Worm (Caenorhabditis elegans) whole organism, L1 larva: ENCODE measurements around the gene cnb-1.

ENCODE experiments used
- C16A3.4 ChIP-seq: fragments of 150-350 bp; optimal IDR thresholded peaks from 2 replicates; lab custom pipeline; 2014; ENCODE audit warnings: missing biosample characterization, missing genetic modification characterization
- alr-1 ChIP-seq: fragments of 200-800 bp; sonication (Bioruptor generic); optimal IDR thresholded peaks from 2 replicates; lab custom pipeline; 2018; ENCODE audit warnings: borderline replicate concordance, mild to moderate bottlenecking, missing genetic modification characterization, missing compliant biosample characterization
- aly-2 ChIP-seq: fragments of 150-350 bp; optimal IDR thresholded peaks from 2 replicates; lab custom pipeline; 2014; ENCODE audit warnings: missing biosample characterization, missing genetic modification characterization
- ceh-8 ChIP-seq: fragments of 200-800 bp; sonication (Bioruptor generic); optimal IDR thresholded peaks from 2 replicates; lab custom pipeline; 2018; ENCODE audit warnings: mild to moderate bottlenecking, missing genetic modification characterization, moderate library complexity, missing compliant biosample characterization
- ceh-82 ChIP-seq, 3 experiments: fragments of 150-350 bp in 1 of 3; sonication (generic microtip) in 2 of 3; optimal IDR thresholded peaks; 2 replicates each; lab custom pipeline; 2014 to 2017; ENCODE audit warnings: missing biosample characterization in 3 of 3, missing genetic modification characterization in 3 of 3
- dpl-1 ChIP-seq, 3 experiments: fragments of 150-350 bp in 2 of 3; sonication (generic microtip) in 1 of 3; optimal IDR thresholded peaks; 2 replicates each; lab custom pipeline; 2014 to 2017; ENCODE audit warnings: missing biosample characterization in 3 of 3, missing genetic modification characterization in 3 of 3, missing genetic modification reagents in 3 of 3
- efl-1 ChIP-seq, 4 experiments: fragments of 150-350 bp; optimal IDR thresholded peaks in 3 of 4; peaks in 1 of 4; 1 replicate in 1 of 4; 2 replicates in 3 of 4; lab custom pipeline; 2014; ENCODE audit warnings: missing biosample characterization in 2 of 4, missing genetic modification characterization in 2 of 4, missing genetic modification reagents in 2 of 4
- elt-2 ChIP-seq: sonication (generic microtip); optimal IDR thresholded peaks from 2 replicates; lab custom pipeline; 2016; ENCODE audit warnings: missing genetic modification characterization, mild to moderate bottlenecking, inconsistent platforms, missing compliant biosample characterization, missing genetic modification reagents
- elt-3 ChIP-seq, 6 experiments: fragments of 150-350 bp in 1 of 6; sonication (generic microtip); optimal IDR thresholded peaks; 2 replicates each; lab custom pipeline; 2017 to 2018; ENCODE audit warnings: missing biosample characterization in 6 of 6, missing genetic modification characterization in 6 of 6, inconsistent platforms in 1 of 6
- fkh-8 ChIP-seq: sonication (generic microtip); optimal IDR thresholded peaks from 2 replicates; lab custom pipeline; 2016; ENCODE audit warnings: mild to moderate bottlenecking, missing genetic modification characterization, missing compliant biosample characterization
- grh-1 ChIP-seq: fragments of 200-800 bp; sonication (Bioruptor generic); IDR thresholded peaks from 2 replicates; pipeline ENCODE4 v1.3.6; 2022; ENCODE audit warnings: missing genetic modification reagents, missing genetic modification characterization, missing compliant biosample characterization
- hlh-17 ChIP-seq: fragments of 200-800 bp; sonication (Bioruptor generic); optimal IDR thresholded peaks from 2 replicates; lab custom pipeline; 2018; ENCODE audit warnings: missing genetic modification characterization, mild to moderate bottlenecking, missing compliant biosample characterization, moderate library complexity, borderline replicate concordance
- irx-1 ChIP-seq: sonication (generic microtip); optimal IDR thresholded peaks from 2 replicates; lab custom pipeline; 2016; ENCODE audit warnings: missing genetic modification characterization, missing compliant biosample characterization
- lin-14 ChIP-seq: fragments of 200-800 bp; sonication (Bioruptor generic); optimal IDR thresholded peaks from 2 replicates; lab custom pipeline; 2018; ENCODE audit warnings: mild to moderate bottlenecking, missing genetic modification characterization, moderate library complexity, missing compliant biosample characterization
- lin-35 ChIP-seq, 2 experiments: fragments of 150-350 bp; optimal IDR thresholded peaks; 2 replicates each; lab custom pipeline; 2014; ENCODE audit warnings: missing biosample characterization in 2 of 2, missing genetic modification characterization in 2 of 2, missing genetic modification reagents in 2 of 2
- lsy-2 ChIP-seq, 2 experiments: fragments of 150-350 bp; optimal IDR thresholded peaks; 2 replicates each; lab custom pipeline; 2014; ENCODE audit warnings: missing biosample characterization in 2 of 2, missing genetic modification characterization in 2 of 2
- mdl-1 ChIP-seq, 2 experiments: fragments of 150-350 bp; optimal IDR thresholded peaks; 2 replicates each; lab custom pipeline; 2014 to 2017; ENCODE audit warnings: missing biosample characterization in 2 of 2, missing genetic modification characterization in 2 of 2, inconsistent platforms in 1 of 2
- mep-1 ChIP-seq: fragments of 150-350 bp; optimal IDR thresholded peaks from 2 replicates; lab custom pipeline; 2014; ENCODE audit warnings: missing biosample characterization, missing genetic modification characterization
- nhr-19 ChIP-seq: fragments of 200-800 bp; sonication (Bioruptor generic); conservative IDR thresholded peaks from 2 replicates; pipeline ENCODE4 v1.3.6; 2022; ENCODE audit warnings: missing genetic modification characterization, missing compliant biosample characterization
- nhr-20 ChIP-seq: sonication (generic microtip); optimal IDR thresholded peaks from 2 replicates; lab custom pipeline; 2016; ENCODE audit warnings: mild to moderate bottlenecking, missing genetic modification characterization, missing compliant biosample characterization
- nhr-71 ChIP-seq: sonication (generic microtip); optimal IDR thresholded peaks from 2 replicates; lab custom pipeline; 2016; ENCODE audit warnings: mild to moderate bottlenecking, missing genetic modification characterization, moderate library complexity, missing compliant biosample characterization
- nhr-76 ChIP-seq: sonication (generic microtip); optimal IDR thresholded peaks from 2 replicates; lab custom pipeline; 2017; ENCODE audit warnings: missing biosample characterization, missing genetic modification characterization
- nhr-77 ChIP-seq: fragments of 150-350 bp; optimal IDR thresholded peaks from 2 replicates; lab custom pipeline; 2014; ENCODE audit warnings: missing biosample characterization, missing genetic modification characterization
- nhr-85 ChIP-seq: sonication (generic microtip); peaks from one replicate; lab custom pipeline; 2016; ENCODE audit warnings: missing genetic modification characterization, inconsistent platforms, missing compliant biosample characterization
- nhr-90 ChIP-seq: sonication (generic microtip); optimal IDR thresholded peaks from 2 replicates; lab custom pipeline; 2016; ENCODE audit warnings: mild to moderate bottlenecking, missing genetic modification characterization, missing compliant biosample characterization; ENCODE audit not compliant: poor library complexity
- pag-3 ChIP-seq: sonication (generic microtip); optimal IDR thresholded peaks from 2 replicates; lab custom pipeline; 2017; ENCODE audit warnings: missing genetic modification characterization, mild to moderate bottlenecking, missing compliant biosample characterization, antibody characterized with exemption, borderline replicate concordance; ENCODE audit not compliant: insufficient read depth
- pax-3 ChIP-seq: fragments of 200-800 bp; sonication (Bioruptor generic); optimal IDR thresholded peaks from 2 replicates; lab custom pipeline; 2018; ENCODE audit warnings: mild to moderate bottlenecking, missing genetic modification characterization, moderate library complexity, missing compliant biosample characterization
- pqm-1 ChIP-seq: sonication (generic microtip); optimal IDR thresholded peaks from 3 replicates; lab custom pipeline; 2017; ENCODE audit warnings: missing biosample characterization, missing genetic modification characterization
- rnt-1 ChIP-seq: sonication (generic microtip); optimal IDR thresholded peaks from 2 replicates; lab custom pipeline; 2016; ENCODE audit warnings: mild to moderate bottlenecking, missing genetic modification characterization, moderate library complexity, missing compliant biosample characterization
- skn-1 ChIP-seq: fragments of 150-350 bp; optimal IDR thresholded peaks from 2 replicates; lab custom pipeline; 2014; ENCODE audit warnings: missing biosample characterization, missing genetic modification characterization
- snpc-4 ChIP-seq: fragments of 150-350 bp; optimal IDR thresholded peaks from 2 replicates; lab custom pipeline; 2014; ENCODE audit warnings: missing biosample characterization, missing genetic modification characterization
- snu-23 ChIP-seq: sonication (generic microtip); optimal IDR thresholded peaks from 2 replicates; lab custom pipeline; 2016; ENCODE audit warnings: missing genetic modification characterization, missing compliant biosample characterization
- sox-4 ChIP-seq: sonication (generic microtip); optimal IDR thresholded peaks from 2 replicates; lab custom pipeline; 2016; ENCODE audit warnings: missing genetic modification characterization, missing compliant biosample characterization
- sup-37 ChIP-seq: fragments of 200-800 bp; sonication (Bioruptor generic); optimal IDR thresholded peaks from 2 replicates; lab custom pipeline; 2018; ENCODE audit warnings: mild to moderate bottlenecking, missing genetic modification characterization, missing compliant biosample characterization
- swsn-7 ChIP-seq: sonication (generic microtip); optimal IDR thresholded peaks from 2 replicates; lab custom pipeline; 2016; ENCODE audit warnings: missing genetic modification characterization, missing compliant biosample characterization
- tlp-1 ChIP-seq: fragments of 150-350 bp; optimal IDR thresholded peaks from 2 replicates; lab custom pipeline; 2014; ENCODE audit warnings: missing biosample characterization, missing genetic modification characterization
- unc-130 ChIP-seq: fragments of 150-350 bp; optimal IDR thresholded peaks from 2 replicates; lab custom pipeline; 2017; ENCODE audit warnings: missing biosample characterization, missing genetic modification characterization, inconsistent platforms
- unc-98 ChIP-seq: fragments of 200-800 bp; sonication (Bioruptor generic); IDR thresholded peaks from 2 replicates; pipeline ENCODE4 v1.3.6; 2022; ENCODE audit warnings: missing genetic modification characterization, missing compliant biosample characterization
- xbp-1 ChIP-seq: sonication (generic microtip); optimal IDR thresholded peaks from 2 replicates; lab custom pipeline; 2016; ENCODE audit warnings: missing genetic modification characterization, missing compliant biosample characterization
- ztf-4 ChIP-seq: fragments of 150-350 bp; optimal IDR thresholded peaks from 2 replicates; lab custom pipeline; 2014; ENCODE audit warnings: missing biosample characterization, missing genetic modification characterization

The cnb-1 gene

ce11 chrV:11403702-11404101, 28.2 kb downstream of the cnb-1 start:
- no peak for TF ChIP-seq aly-2 (tag; lab: Kevin White, UChicago)
- no peak for TF ChIP-seq ztf-4
- TF ChIP-seq nhr-77 (tag; lab: Kevin White, UChicago), result no peak
- peak; percentile 90 for TF ChIP-seq elt-2
- TF ChIP-seq dpl-1 (GFP tag; optimal IDR thresholded peaks at IDR 0.05; lab: Kevin White, UChicago), result no peak
- no peak for TF ChIP-seq nhr-76 (tag; lab: Kevin White, UChicago)
- TF ChIP-seq pqm-1 (tag; lab: Kevin White, UChicago), result peak; percentile 52
- TF ChIP-seq lin-35 (GFP tag; optimal IDR thresholded peaks at IDR 0.05; lab: Kevin White, UChicago), result peak in 1 of 2 experiments; percentile 20
- no peak for TF ChIP-seq fkh-8 (tag; lab: Kevin White, UChicago)
- no peak for TF ChIP-seq swsn-7 (tag; lab: Kevin White, UChicago)

- TF ChIP-seq nhr-71 (tag; lab: Kevin White, UChicago), result no peak
These were observed 31.7 kb downstream of the cnb-1 start, which contains the start of gene K03B8.6 for ce11 chrV:11407251-11407650. Gene K03B8.6 (plus strand): TSS chrV:11407584.

ce11 chrV:11410902-11411561, 35.5 kb downstream of the cnb-1 start, which contains the start of the genes K03B8.8 and grl-3:
Gene K03B8.8 (minus strand): TSS chrV:11411002.
Gene grl-3 (plus strand): TSS chrV:11411511.
- no peak for TF ChIP-seq pax-3 (tag; lab: Kevin White, UChicago)

DNA sequence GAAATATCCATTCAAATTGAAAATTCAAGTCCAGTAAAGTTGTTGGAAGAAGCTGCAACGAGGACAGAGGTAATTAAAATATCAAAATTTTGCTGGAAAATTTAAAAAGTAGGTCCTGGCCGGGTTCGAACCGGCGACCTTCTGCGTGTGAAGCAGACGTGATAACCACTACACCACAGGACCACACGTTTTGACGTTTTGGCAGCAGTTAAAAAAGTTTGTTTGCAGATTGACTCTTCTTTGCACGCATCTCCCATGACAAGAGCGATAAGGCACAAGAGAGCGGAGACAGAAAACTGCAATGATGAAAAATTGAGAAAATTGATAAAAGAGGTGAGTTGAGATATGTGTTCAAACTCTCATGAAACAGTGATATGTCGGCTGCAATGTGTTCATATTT, 36.6 kb downstream of the cnb-1 start:
- TF ChIP-seq nhr-90 (tag; lab: Kevin White, UChicago), result peak; percentile 61
- peak; percentile 32 for TF ChIP-seq snpc-4
- peak; percentile 16 to 31 (median 20) for TF ChIP-seq dpl-1 (GFP tag; optimal IDR thresholded peaks at IDR 0.05; lab: Kevin White, UChicago)
- TF ChIP-seq mdl-1 (tag; optimal IDR thresholded peaks at IDR 0.05; lab: Kevin White, UChicago), result peak in 1 of 2 experiments; percentile 59
- no peak for TF ChIP-seq hlh-17 (GFP tag; lab: Kevin White, UChicago)
- no peak for TF ChIP-seq ceh-8 (GFP tag; lab: Kevin White, UChicago)
- peak in 1 of 3 experiments; percentile 3 for TF ChIP-seq ceh-82 (tag; optimal IDR thresholded peaks at IDR 0.05; lab: Kevin White, UChicago)
- no peak for TF ChIP-seq lsy-2 (tag; optimal IDR thresholded peaks at IDR 0.05; lab: Kevin White, UChicago)
- peak; percentile 42 for TF ChIP-seq swsn-7 (tag; lab: Kevin White, UChicago)
- peak; percentile 72 for TF ChIP-seq elt-2
- no peak for TF ChIP-seq alr-1 (tag; lab: Kevin White, UChicago)
- no peak for TF ChIP-seq nhr-76 (tag; lab: Kevin White, UChicago)
- TF ChIP-seq nhr-20 (tag; lab: Kevin White, UChicago), result peak; percentile 72
- TF ChIP-seq lin-35 (GFP tag; optimal IDR thresholded peaks at IDR 0.05; lab: Kevin White, UChicago), result peak in 1 of 2 experiments; percentile 81
- peak; percentile 51 for TF ChIP-seq nhr-77 (tag; lab: Kevin White, UChicago)
- TF ChIP-seq grh-1, result no peak
- peak; percentile 71 for TF ChIP-seq rnt-1
- TF ChIP-seq snu-23, result peak; percentile 74
- peak; percentile 11 to 46 for TF ChIP-seq efl-1 (optimal IDR thresholded peaks at IDR 0.05; lab: Kevin White, UChicago)
- peak; percentile 23 to 93 for TF ChIP-seq efl-1 (GFP tag; optimal IDR thresholded peaks at IDR 0.05 in 1 of 2; lab: Kevin White, UChicago)
- peak; percentile 35 for TF ChIP-seq mep-1 (tag; lab: Kevin White, UChicago)
- TF ChIP-seq irx-1 (tag; lab: Kevin White, UChicago), result no peak
- peak; percentile 19 for TF ChIP-seq C16A3.4 (tag; lab: Kevin White, UChicago)
- TF ChIP-seq unc-130, result peak; percentile 41
- peak in 2 of 6 experiments; percentile 19 to 23 for TF ChIP-seq elt-3 (tag; optimal IDR thresholded peaks at IDR 0.05; lab: Kevin White, UChicago)
- TF ChIP-seq skn-1 (tag; lab: Kevin White, UChicago), result peak; percentile 33
- TF ChIP-seq nhr-71 (tag; lab: Kevin White, UChicago), result peak; percentile 71
- TF ChIP-seq nhr-19 (GFP tag; lab: Robert Waterston, UW), result peak; percentile 73
- peak; percentile 6 for TF ChIP-seq xbp-1
- peak; percentile 43 for TF ChIP-seq unc-98 (GFP tag; lab: Robert Waterston, UW)
- TF ChIP-seq sox-4 (tag; lab: Kevin White, UChicago), result no peak
- no peak for TF ChIP-seq tlp-1 (tag; lab: Kevin White, UChicago)
- TF ChIP-seq lin-14 (GFP tag; lab: Kevin White, UChicago), result peak; percentile 68
- peak; percentile 9 for TF ChIP-seq sup-37 (GFP tag; lab: Kevin White, UChicago)
- TF ChIP-seq pag-3 (tag; lab: Kevin White, UChicago), result no peak
- TF ChIP-seq fkh-8 (tag; lab: Kevin White, UChicago), result no peak
- TF ChIP-seq nhr-85, result peak; percentile 78
